Worm (Caenorhabditis elegans): ENCODE data around the gene K10B2.4.

DNA sequence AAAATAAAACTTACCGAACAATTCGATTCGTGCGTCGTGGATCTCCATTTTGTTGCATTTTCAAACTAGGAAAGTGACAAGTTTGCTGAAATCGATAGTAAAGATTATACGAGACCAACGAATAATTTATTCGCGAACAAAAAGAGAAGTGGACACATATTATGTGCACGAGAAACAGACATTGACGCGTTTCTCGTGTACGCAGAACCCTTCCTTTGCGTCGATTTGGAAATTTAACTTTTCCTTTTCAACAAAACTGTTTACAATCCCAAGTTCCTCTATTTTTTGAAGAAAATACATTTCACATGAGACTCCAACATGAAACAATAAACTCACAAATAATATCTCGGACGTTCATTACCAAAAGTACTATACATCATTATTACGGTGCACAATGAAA lies at the start of gene K10B2.4:
- TF ChIP-seq nhr-12 (tag; optimal IDR thresholded peaks at IDR 0.05) (no peak), nhr-237 (tag; optimal IDR thresholded peaks at IDR 0.05) (no peak), mab-5 (tag; optimal IDR thresholded peaks at IDR 0.05) (no peak), elt-3 (tag; optimal IDR thresholded peaks at IDR 0.05) (no peak), ham-2 (GFP tag; optimal IDR thresholded peaks at IDR 0.05) (no peak)
